Fruit fly (Drosophila melanogaster) whole organism, embryonic: ENCODE results near the gene CG6912.

ENCODE experiments used
- CG13894 ChIP-seq: fragments of 200-800 bp; sonication (Bioruptor generic); optimal IDR thresholded peaks from 3 replicates; lab custom pipeline; 2018; ENCODE audit warnings: missing biosample characterization, mild to moderate bottlenecking, missing genetic modification characterization, moderate library complexity
- CG5245 ChIP-seq: fragments of 200-800 bp; sonication (Bioruptor generic); optimal IDR thresholded peaks from 3 replicates; lab custom pipeline; 2016; ENCODE audit warnings: missing biosample characterization, missing genetic modification characterization
- chinmo ChIP-seq: fragments of 200-800 bp; sonication (Bioruptor generic); IDR thresholded peaks from 4 replicates; pipeline ENCODE4 v1.3.6; 2022; ENCODE audit warnings: missing biosample characterization, missing genetic modification characterization; ENCODE audit not compliant: partially characterized antibody
- eve ChIP-seq, 2 experiments: fragments of >200 bp; optimal IDR thresholded peaks; 2 replicates each; lab custom pipeline; 2017; ENCODE audit warnings: missing biosample characterization in 2 of 2, missing genetic modification characterization in 2 of 2
- zen2 ChIP-seq: fragments of 200-800 bp; sonication (Bioruptor generic); IDR thresholded peaks from 3 replicates; pipeline ENCODE4 v1.3.6; 2022; ENCODE audit warnings: missing biosample characterization, missing genetic modification characterization; ENCODE audit not compliant: partially characterized antibody

dm6 chr3R:15181467-15181866, 44.7 kb upstream of the CG6912 start, which contains the start of gene Mf:
- TF ChIP-seq zen2 (GFP tag; lab: Robert Waterston, UW) (no peak), chinmo (no peak), CG5245 (GFP tag; lab: Kevin White, UChicago) (no peak), CG13894 (no peak), eve (GFP tag; optimal IDR thresholded peaks at IDR 0.05; lab: Kevin White, UChicago) (no peak)
